Worm (Caenorhabditis elegans) whole organism, midembryonic: ENCODE measurements around the gene ddr-2.

ENCODE experiments used
- cog-1 ChIP-seq: sonication (generic microtip); optimal IDR thresholded peaks from 2 replicates; lab custom pipeline; 2016; ENCODE audit warnings: missing genetic modification characterization, missing compliant biosample characterization
- flt-1 ChIP-seq: fragments of 200-800 bp; sonication (Bioruptor generic); IDR thresholded peaks from 2 replicates; pipeline ENCODE4 v1.3.6; 2022; ENCODE audit warnings: missing genetic modification characterization, missing compliant biosample characterization
- klf-2 ChIP-seq: fragments of 200-800 bp; sonication (Bioruptor generic); conservative IDR thresholded peaks from 2 replicates; pipeline ENCODE4 v1.3.6; 2022; ENCODE audit warnings: missing genetic modification reagents, missing genetic modification characterization, missing compliant biosample characterization
- med-1 ChIP-seq: sonication (generic microtip); optimal IDR thresholded peaks from 2 replicates; lab custom pipeline; 2017; ENCODE audit warnings: missing genetic modification characterization, mild to moderate bottlenecking, missing compliant biosample characterization, antibody characterized with exemption, missing genetic modification reagents; ENCODE audit not compliant: insufficient read depth
- ref-1 ChIP-seq: fragments of 200-800 bp; sonication (Bioruptor generic); conservative IDR thresholded peaks from 2 replicates; pipeline ENCODE4 v1.3.6; 2022; ENCODE audit warnings: missing genetic modification reagents, missing genetic modification characterization, missing compliant biosample characterization
- tab-1 ChIP-seq: fragments of 200-800 bp; sonication (Bioruptor generic); IDR thresholded peaks from 2 replicates; pipeline ENCODE4 v1.3.6; 2022; ENCODE audit warnings: missing genetic modification characterization, missing compliant biosample characterization
- ztf-23 ChIP-seq: fragments of 200-800 bp; sonication (Bioruptor generic); IDR thresholded peaks from 2 replicates; pipeline ENCODE4 v1.3.6; 2022; ENCODE audit warnings: missing genetic modification reagents, missing genetic modification characterization, missing compliant biosample characterization
- ztf-29 ChIP-seq: fragments of 200-800 bp; sonication (Bioruptor generic); IDR thresholded peaks from 2 replicates; pipeline ENCODE4 v1.3.6; 2022; ENCODE audit warnings: missing genetic modification reagents, missing genetic modification characterization, missing compliant biosample characterization

- TF ChIP-seq ztf-23 (no peak), ztf-29 (GFP tag; lab: Robert Waterston, UW) (no peak), flt-1 (no peak), klf-2 (GFP tag; lab: Robert Waterston, UW) (no peak), cog-1 (no peak), ref-1 (no peak), med-1 (no peak), tab-1 (GFP tag; lab: Robert Waterston, UW) (no peak)
These were observed 28.6 kb downstream of the ddr-2 start for ce11 chrX:3343620-3344197.
